Fruit fly (Drosophila melanogaster) whole organism, prepupa: ENCODE measurements around the gene SdhD.

Experiments
- Blimp-1 ChIP-seq: fragments of 200-800 bp; sonication (Bioruptor generic); optimal IDR thresholded peaks from 3 replicates; lab custom pipeline; 2017; ENCODE audit warnings: missing biosample characterization, missing genetic modification characterization, mild to moderate bottlenecking, moderate library complexity, missing genetic modification reagents
- CG10669 ChIP-seq: fragments of 200-800 bp; sonication (Bioruptor generic); optimal IDR thresholded peaks from 3 replicates; lab custom pipeline; 2018; ENCODE audit warnings: missing biosample characterization, mild to moderate bottlenecking, missing genetic modification characterization, moderate library complexity
- CG11762 ChIP-seq: fragments of 200-800 bp; sonication (Bioruptor generic); optimal IDR thresholded peaks from 3 replicates; lab custom pipeline; 2016; ENCODE audit warnings: missing biosample characterization, missing genetic modification characterization; ENCODE audit not compliant: insufficient read depth
- CG11902 ChIP-seq: fragments of 200-800 bp; sonication (Bioruptor generic); optimal IDR thresholded peaks from 3 replicates; lab custom pipeline; 2016; ENCODE audit warnings: missing biosample characterization, missing genetic modification characterization
- CG15336 ChIP-seq: fragments of 200-800 bp; sonication (Bioruptor generic); IDR thresholded peaks from 2 replicates; pipeline ENCODE4 v1.3.6; 2022; ENCODE audit warnings: missing biosample characterization, missing genetic modification characterization
- CG1621 ChIP-seq: fragments of 200-800 bp; sonication (Bioruptor generic); optimal IDR thresholded peaks from 3 replicates; lab custom pipeline; 2018; ENCODE audit warnings: missing biosample characterization, mild to moderate bottlenecking, missing genetic modification characterization
- CG31627 ChIP-seq: fragments of 200-800 bp; sonication (Bioruptor generic); optimal IDR thresholded peaks from 3 replicates; lab custom pipeline; 2016; ENCODE audit warnings: missing biosample characterization, missing genetic modification characterization
- CG32006 ChIP-seq: fragments of 200-800 bp; sonication (Bioruptor generic); optimal IDR thresholded peaks from 3 replicates; lab custom pipeline; 2017; ENCODE audit warnings: missing biosample characterization, mild to moderate bottlenecking, missing genetic modification characterization
- CG34406 ChIP-seq: fragments of 200-800 bp; sonication (Bioruptor generic); optimal IDR thresholded peaks from 3 replicates; lab custom pipeline; 2016; ENCODE audit warnings: missing biosample characterization, missing genetic modification characterization
- CG4318 ChIP-seq: fragments of 200-800 bp; sonication (Bioruptor generic); optimal IDR thresholded peaks from 3 replicates; lab custom pipeline; 2017; ENCODE audit warnings: missing biosample characterization, mild to moderate bottlenecking, missing genetic modification characterization
- CG6163 ChIP-seq: fragments of 200-800 bp; sonication (Bioruptor generic); IDR thresholded peaks from 3 replicates; pipeline ENCODE4 v1.3.6; 2022; ENCODE audit warnings: missing biosample characterization, missing genetic modification characterization
- CG6276 ChIP-seq: fragments of 200-800 bp; sonication (Bioruptor generic); optimal IDR thresholded peaks from 2 replicates; lab custom pipeline; 2017; ENCODE audit warnings: missing biosample characterization, mild to moderate bottlenecking, missing genetic modification characterization
- CG6792 ChIP-seq: fragments of 200-800 bp; sonication (Bioruptor generic); optimal IDR thresholded peaks from 3 replicates; lab custom pipeline; 2016; ENCODE audit warnings: missing biosample characterization, missing genetic modification characterization
- CG6808 ChIP-seq: fragments of 200-800 bp; sonication (Bioruptor generic); optimal IDR thresholded peaks from 3 replicates; lab custom pipeline; 2017; ENCODE audit warnings: missing biosample characterization, missing genetic modification characterization, mild to moderate bottlenecking, moderate library complexity, missing genetic modification reagents
- CG6854 ChIP-seq: fragments of 200-800 bp; sonication (Bioruptor generic); optimal IDR thresholded peaks from 2 replicates; lab custom pipeline; 2017; ENCODE audit warnings: missing biosample characterization, mild to moderate bottlenecking, missing genetic modification characterization
- CG7368 ChIP-seq: fragments of 200-800 bp; sonication (Bioruptor generic); optimal IDR thresholded peaks from 3 replicates; lab custom pipeline; 2016; ENCODE audit warnings: missing biosample characterization, missing genetic modification characterization
- CG8119 ChIP-seq: fragments of 200-800 bp; sonication (Bioruptor generic); IDR thresholded peaks from 3 replicates; pipeline ENCODE4 v1.3.6; 2022; ENCODE audit warnings: missing biosample characterization, missing genetic modification characterization
- CG8319 ChIP-seq: fragments of 200-800 bp; sonication (Bioruptor generic); optimal IDR thresholded peaks from 3 replicates; lab custom pipeline; 2016; ENCODE audit warnings: missing biosample characterization, missing genetic modification characterization
- CG9139 ChIP-seq: fragments of 200-800 bp; sonication (Bioruptor generic); optimal IDR thresholded peaks from 3 replicates; lab custom pipeline; 2017; ENCODE audit warnings: missing biosample characterization, mild to moderate bottlenecking, missing genetic modification characterization
- Eip75B ChIP-seq: fragments of 200-800 bp; sonication (Bioruptor generic); optimal IDR thresholded peaks from 3 replicates; lab custom pipeline; 2016; ENCODE audit warnings: missing biosample characterization, missing genetic modification characterization
- Eip78C ChIP-seq: fragments of 200-800 bp; sonication (Bioruptor generic); peaks from one replicate; lab custom pipeline; 2016; ENCODE audit warnings: missing biosample characterization, missing genetic modification characterization
- Ets96B ChIP-seq: fragments of 200-800 bp; optimal IDR thresholded peaks from 2 replicates; lab custom pipeline; 2019; ENCODE audit warnings: missing biosample characterization, mild to moderate bottlenecking, missing genetic modification characterization, moderate library complexity
- Gug ChIP-seq: fragments of 200-800 bp; sonication (Bioruptor generic); IDR thresholded peaks from 2 replicates; pipeline ENCODE4 v1.3.6; 2022; ENCODE audit warnings: missing biosample characterization, missing genetic modification characterization
- Hr38 ChIP-seq: sonication (Bioruptor generic); optimal IDR thresholded peaks from 2 replicates; lab custom pipeline; 2016; ENCODE audit warnings: missing biosample characterization, missing genetic modification characterization
- Hr39 ChIP-seq: fragments of 200-800 bp; sonication (Bioruptor generic); optimal IDR thresholded peaks from 2 replicates; lab custom pipeline; 2016; ENCODE audit warnings: missing biosample characterization, missing genetic modification characterization
- Hr4 ChIP-seq: fragments of 200-800 bp; sonication (Bioruptor generic); optimal IDR thresholded peaks from 3 replicates; lab custom pipeline; 2016; ENCODE audit warnings: missing biosample characterization, missing genetic modification characterization
- Lpt ChIP-seq: fragments of 200-800 bp; sonication (Bioruptor generic); optimal IDR thresholded peaks from 3 replicates; lab custom pipeline; 2016; ENCODE audit warnings: missing biosample characterization, missing genetic modification characterization
- Met ChIP-seq: fragments of 200-800 bp; sonication (Bioruptor generic); optimal IDR thresholded peaks from 3 replicates; lab custom pipeline; 2016; ENCODE audit warnings: missing biosample characterization, missing genetic modification characterization
- OdsH ChIP-seq: fragments of 200-800 bp; sonication (Bioruptor generic); optimal IDR thresholded peaks from 3 replicates; lab custom pipeline; 2016; ENCODE audit warnings: missing biosample characterization, missing genetic modification characterization
- Smox ChIP-seq: fragments of 200-800 bp; sonication (Bioruptor generic); optimal IDR thresholded peaks from 3 replicates; lab custom pipeline; 2016; ENCODE audit warnings: missing biosample characterization, missing genetic modification characterization
- Sox14 ChIP-seq: fragments of 200-800 bp; sonication (Bioruptor generic); optimal IDR thresholded peaks from 3 replicates; lab custom pipeline; 2016; ENCODE audit warnings: missing biosample characterization, missing genetic modification characterization
- Sox15 ChIP-seq: fragments of 200-800 bp; sonication (Bioruptor generic); optimal IDR thresholded peaks from 3 replicates; lab custom pipeline; 2016; ENCODE audit warnings: missing biosample characterization, missing genetic modification characterization
- achi ChIP-seq: fragments of 200-800 bp; sonication (Bioruptor generic); optimal IDR thresholded peaks from 3 replicates; lab custom pipeline; 2016; ENCODE audit warnings: missing biosample characterization, missing genetic modification characterization
- acj6 ChIP-seq: fragments of 200-800 bp; sonication (Bioruptor generic); optimal IDR thresholded peaks from 3 replicates; lab custom pipeline; 2016; ENCODE audit warnings: missing biosample characterization, missing genetic modification characterization
- cyc ChIP-seq: fragments of 200-800 bp; sonication (Bioruptor generic); optimal IDR thresholded peaks from 3 replicates; lab custom pipeline; 2016; ENCODE audit warnings: missing biosample characterization, missing genetic modification characterization
- dsx ChIP-seq: fragments of 200-800 bp; optimal IDR thresholded peaks from 3 replicates; lab custom pipeline; 2019; ENCODE audit warnings: missing biosample characterization, mild to moderate bottlenecking, missing genetic modification characterization, moderate library complexity; ENCODE audit not compliant: poor library complexity, severe bottlenecking
- eg ChIP-seq: fragments of 200-800 bp; sonication (Bioruptor generic); IDR thresholded peaks from 3 replicates; pipeline ENCODE4 v1.3.6; 2022; ENCODE audit warnings: missing biosample characterization, missing genetic modification characterization
- esn ChIP-seq: fragments of 200-800 bp; sonication (Bioruptor generic); optimal IDR thresholded peaks from 2 replicates; lab custom pipeline; 2016; ENCODE audit warnings: missing biosample characterization, mild to moderate bottlenecking, missing genetic modification characterization, moderate library complexity
- fkh ChIP-seq: fragments of 200-800 bp; sonication (Bioruptor generic); optimal IDR thresholded peaks from 3 replicates; lab custom pipeline; 2017; ENCODE audit warnings: missing biosample characterization, mild to moderate bottlenecking, missing genetic modification characterization, moderate library complexity
- lz ChIP-seq: fragments of 200-800 bp; sonication (Bioruptor generic); optimal IDR thresholded peaks from 3 replicates; lab custom pipeline; 2016; ENCODE audit warnings: missing biosample characterization, missing genetic modification characterization
- net ChIP-seq: fragments of 200-800 bp; sonication (Bioruptor generic); optimal IDR thresholded peaks from 3 replicates; lab custom pipeline; 2016; ENCODE audit warnings: missing biosample characterization, missing genetic modification characterization
- pdm3 ChIP-seq: fragments of 200-800 bp; sonication (Bioruptor generic); optimal IDR thresholded peaks from 3 replicates; lab custom pipeline; 2016; ENCODE audit warnings: missing biosample characterization, missing genetic modification characterization
- salr ChIP-seq, 2 experiments: fragments of 200-800 bp; sonication (Bioruptor generic); optimal IDR thresholded peaks; 3 replicates each; lab custom pipeline; 2016 to 2018; ENCODE audit warnings: missing biosample characterization in 2 of 2, missing genetic modification characterization in 2 of 2, mild to moderate bottlenecking in 1 of 2
- spab ChIP-seq: fragments of 200-800 bp; sonication (Bioruptor generic); optimal IDR thresholded peaks from 2 replicates; lab custom pipeline; 2017; ENCODE audit warnings: missing biosample characterization, mild to moderate bottlenecking, missing genetic modification characterization, missing genetic modification reagents
- svp ChIP-seq: fragments of 200-800 bp; sonication (Bioruptor generic); peaks from one replicate; lab custom pipeline; 2016; ENCODE audit warnings: missing biosample characterization, missing genetic modification characterization

The SdhD gene

DNA sequence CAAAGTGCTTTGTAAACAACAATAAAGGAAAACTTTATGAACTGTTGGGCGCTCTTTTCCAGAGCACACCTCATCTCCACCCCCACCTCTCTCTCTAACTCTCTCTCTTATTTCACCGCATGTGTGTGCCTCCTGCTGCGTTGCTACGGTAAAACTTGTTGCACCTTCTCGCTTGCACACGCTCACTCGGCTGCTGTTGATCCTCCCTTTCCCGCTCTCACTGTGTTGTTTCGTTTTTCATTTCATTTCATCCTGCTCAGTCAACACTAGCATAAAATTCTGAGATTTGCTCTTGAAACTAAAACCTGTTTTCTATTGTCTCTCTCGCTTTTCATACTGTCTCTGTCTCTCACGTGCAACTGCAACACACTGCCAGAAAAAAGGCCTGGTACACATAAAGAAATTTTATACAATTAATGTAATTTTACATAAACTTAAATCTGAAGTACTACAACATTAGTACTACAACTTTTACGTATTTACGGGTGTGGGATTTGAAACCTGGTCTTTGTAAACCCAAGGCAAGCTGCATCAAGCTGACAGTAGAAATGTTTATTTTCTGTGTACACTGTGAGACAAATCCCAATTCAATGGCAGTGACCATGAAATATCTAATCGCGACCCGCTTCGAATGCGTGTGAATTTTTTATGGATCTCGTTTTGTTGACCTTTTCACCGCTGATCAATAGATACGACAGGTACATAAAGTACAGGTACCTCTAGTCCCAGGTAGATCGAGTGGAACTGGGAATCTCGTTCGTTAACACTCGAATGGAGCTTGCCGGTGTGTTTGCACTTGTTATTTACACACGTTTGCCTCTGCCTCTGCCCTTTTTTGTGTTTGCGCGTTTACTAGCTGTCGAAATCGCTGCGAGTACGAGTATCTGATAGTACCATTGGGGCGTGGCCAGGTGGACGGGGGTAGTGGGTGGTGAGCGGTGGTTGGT, 22.3 kb upstream of the SdhD start (continued):
- TF ChIP-seq Sox14 (GFP tag; lab: Kevin White, UChicago) (peak; percentile 93), lz (GFP tag; lab: Kevin White, UChicago) (peak; percentile 85), dsx (GFP tag; lab: Kevin White, UChicago) (peak; percentile 85), salr (GFP tag; optimal IDR thresholded peaks at IDR 0.05; lab: Kevin White, UChicago) (peak; percentile 66 to 83), CG31627 (GFP tag; lab: Kevin White, UChicago) (peak; percentile 88), achi (GFP tag; lab: Kevin White, UChicago) (peak; percentile 90), Smox (GFP tag; lab: Kevin White, UChicago) (peak; percentile 90), Blimp-1 (GFP tag; lab: Kevin White, UChicago) (peak; percentile 90), Eip75B (GFP tag; lab: Kevin White, UChicago) (peak; percentile 91), CG4318 (GFP tag; lab: Kevin White, UChicago) (peak; percentile 91), CG8119 (GFP tag; lab: Robert Waterston, UW) (peak; percentile 93), cyc (GFP tag; lab: Kevin White, UChicago) (peak; percentile 89), CG6854 (GFP tag; lab: Kevin White, UChicago) (peak; percentile 37), spab (GFP tag; lab: Kevin White, UChicago) (peak; percentile 82), CG6276 (GFP tag; lab: Kevin White, UChicago) (peak; percentile 89), CG7368 (GFP tag; lab: Kevin White, UChicago) (peak; percentile 81), CG6163 (GFP tag; lab: Robert Waterston, UW) (peak; percentile 93), esn (peak; percentile 93), OdsH (peak; percentile 92), fkh (peak; percentile 100), svp (GFP tag; lab: Kevin White, UChicago) (peak; percentile 95), Eip78C (peak; percentile 99), Lpt (GFP tag; lab: Kevin White, UChicago) (peak; percentile 89), CG11902 (GFP tag; lab: Kevin White, UChicago) (peak; percentile 74), Ets96B (tag; lab: Kevin White, UChicago) (peak; percentile 91), CG34406 (GFP tag; lab: Kevin White, UChicago) (peak; percentile 86), CG6808 (peak; percentile 77), acj6 (peak; percentile 91), CG9139 (GFP tag; lab: Kevin White, UChicago) (peak; percentile 68), Sox15 (peak; percentile 58), Hr38 (GFP tag; lab: Kevin White, UChicago) (no peak)
- TF ChIP-seq, all 60 proteins: peak for 59

DNA sequence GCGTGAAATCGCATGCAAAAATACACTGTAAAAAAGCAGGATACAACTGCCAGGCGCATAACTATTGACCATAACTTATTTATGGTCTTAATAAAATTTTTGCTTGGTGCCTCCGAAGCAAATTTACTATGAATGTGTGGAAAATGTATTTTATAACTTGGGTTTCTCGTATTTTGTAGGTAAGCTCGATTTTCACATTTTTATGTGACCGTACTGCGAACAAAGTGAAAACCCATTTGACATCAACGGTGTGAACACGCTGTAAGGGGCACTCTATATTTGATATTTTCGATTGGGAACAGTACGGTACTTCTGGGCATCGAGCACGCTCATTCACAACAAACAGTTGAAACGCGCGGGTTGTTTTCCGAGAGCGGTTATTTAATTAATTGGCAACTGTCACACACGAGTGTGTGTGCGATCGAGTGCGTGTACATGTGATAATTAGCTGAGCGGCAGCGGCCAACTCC, 21.1 kb upstream of the SdhD start, which contains the start of the genes Nup98-96 and mbc:
Gene Nup98-96, minus strand, starts transcription at position 156 of the 470 bp plus-strand sequence.
Gene mbc, plus strand, starts transcription at position 300 of the 470 bp plus-strand sequence.
- TF ChIP-seq CG7368 (GFP tag; lab: Kevin White, UChicago) (peak; percentile 73), net (GFP tag; lab: Kevin White, UChicago) (peak; percentile 44), CG32006 (peak; percentile 79), Hr4 (GFP tag; lab: Kevin White, UChicago) (peak; percentile 88), Blimp-1 (GFP tag; lab: Kevin White, UChicago) (peak; percentile 6), cyc (GFP tag; lab: Kevin White, UChicago) (peak; percentile 93), CG8319 (peak; percentile 58), CG11762 (GFP tag; lab: Kevin White, UChicago) (peak; percentile 65), CG15336 (0 out of 2 replicates have a peak, but pooled peaks have one; percentile 40), Sox14 (GFP tag; lab: Kevin White, UChicago) (peak; percentile 95), Smox (GFP tag; lab: Kevin White, UChicago) (peak; percentile 88), Lpt (GFP tag; lab: Kevin White, UChicago) (peak; percentile 55), achi (GFP tag; lab: Kevin White, UChicago) (peak; percentile 79), CG10669 (peak; percentile 63), Gug (GFP tag; lab: Robert Waterston, UW) (peak; percentile 79), svp (GFP tag; lab: Kevin White, UChicago) (peak; percentile 92), spab (GFP tag; lab: Kevin White, UChicago) (peak; percentile 22), pdm3 (GFP tag; lab: Kevin White, UChicago) (peak; percentile 86), Met (GFP tag; lab: Kevin White, UChicago) (peak; percentile 86), Eip75B (GFP tag; lab: Kevin White, UChicago) (peak; percentile 88), eg (peak; percentile 85), fkh (peak; percentile 69), Ets96B (tag; lab: Kevin White, UChicago) (peak; percentile 72), CG1621 (peak; percentile 77), Hr39 (GFP tag; lab: Kevin White, UChicago) (peak; percentile 94), CG6792 (peak; percentile 79), dsx (GFP tag; lab: Kevin White, UChicago) (peak; percentile 48), CG6163 (GFP tag; lab: Robert Waterston, UW) (peak; percentile 82; the same call in 2 of the 3 replicates), CG8119 (GFP tag; lab: Robert Waterston, UW) (0 out of 3 replicates have a peak, but pooled peaks have one; percentile 27), CG11902 (GFP tag; lab: Kevin White, UChicago) (peak; percentile 89)
